Worm (Caenorhabditis elegans) whole organism, L4 larva: ENCODE results near the gene unc-27.

Experiments
- ceh-44 ChIP-seq: fragments of 200-800 bp; sonication (Bioruptor generic); IDR thresholded peaks from 2 replicates; pipeline ENCODE4 v1.3.6; 2022; ENCODE audit warnings: missing genetic modification reagents, missing genetic modification characterization, missing compliant biosample characterization
- dve-1 ChIP-seq: sonication (generic microtip); optimal IDR thresholded peaks from 2 replicates; lab custom pipeline; 2017; ENCODE audit warnings: antibody characterized with exemption, mild to moderate bottlenecking, missing genetic modification characterization, missing compliant biosample characterization; ENCODE audit not compliant: insufficient read depth
- egl-43 ChIP-seq: fragments of 200-800 bp; sonication (Bioruptor generic); IDR thresholded peaks from 2 replicates; pipeline ENCODE4 v1.3.6; 2022; ENCODE audit warnings: missing genetic modification reagents, missing genetic modification characterization, missing compliant biosample characterization
- jun-1 ChIP-seq: fragments of 150-350 bp; optimal IDR thresholded peaks from 2 replicates; lab custom pipeline; 2014; ENCODE audit warnings: missing biosample characterization, missing genetic modification reagents, missing genetic modification characterization
- lin-13 ChIP-seq: fragments of 150-350 bp; optimal IDR thresholded peaks from 2 replicates; lab custom pipeline; 2014; ENCODE audit warnings: missing biosample characterization, missing genetic modification reagents, missing genetic modification characterization
- lin-39 ChIP-seq: fragments of 150-350 bp; optimal IDR thresholded peaks from 2 replicates; lab custom pipeline; 2014; ENCODE audit warnings: missing biosample characterization, missing genetic modification reagents, missing genetic modification characterization
- nhr-28 ChIP-seq: fragments of 150-350 bp; optimal IDR thresholded peaks from 2 replicates; lab custom pipeline; 2014; ENCODE audit warnings: missing biosample characterization, missing genetic modification characterization
- sdz-12 ChIP-seq: fragments of 200-800 bp; sonication (Bioruptor generic); optimal IDR thresholded peaks from 2 replicates; lab custom pipeline; 2018; ENCODE audit warnings: mild to moderate bottlenecking, missing genetic modification characterization, missing compliant biosample characterization
- zag-1 ChIP-seq: fragments of 150-350 bp; optimal IDR thresholded peaks from 2 replicates; lab custom pipeline; 2014; ENCODE audit warnings: missing biosample characterization, missing genetic modification characterization
- zfp-3 ChIP-seq: fragments of 200-800 bp; sonication (Bioruptor generic); conservative IDR thresholded peaks from 2 replicates; pipeline ENCODE4 v1.3.6; 2022; ENCODE audit warnings: missing genetic modification reagents, missing genetic modification characterization, missing compliant biosample characterization

ce11 chrX:8744192-8744985 is 44.9 kb upstream of the unc-27 start:
- no peak for TF ChIP-seq lin-39
- TF ChIP-seq egl-43 (GFP tag; lab: Robert Waterston, UW), result no peak
- TF ChIP-seq ceh-44, result no peak
- TF ChIP-seq lin-13 (GFP tag; lab: Kevin White, UChicago), result no peak
- no peak for TF ChIP-seq jun-1 (tag; lab: Kevin White, UChicago)
- no peak for TF ChIP-seq zfp-3 (GFP tag; lab: Robert Waterston, UW)
- TF ChIP-seq zag-1 (tag; lab: Kevin White, UChicago), result no peak
- TF ChIP-seq sdz-12 (GFP tag; lab: Kevin White, UChicago), result no peak
- no peak for TF ChIP-seq nhr-28
- no peak for TF ChIP-seq dve-1
